Worm (Caenorhabditis elegans) whole organism, mixed stage, embryonic: ENCODE results near the gene F46C5.2.

Experiments
- elt-1 ChIP-seq: sonication (generic microtip); optimal IDR thresholded peaks from 2 replicates; lab custom pipeline; 2017; ENCODE audit warnings: missing genetic modification characterization, mild to moderate bottlenecking, missing compliant biosample characterization, antibody characterized with exemption, moderate library complexity, borderline replicate concordance; ENCODE audit not compliant: insufficient read depth
- nhr-28 ChIP-seq: fragments of 150-350 bp; optimal IDR thresholded peaks from 2 replicates; lab custom pipeline; 2014; ENCODE audit warnings: missing biosample characterization, missing genetic modification characterization
- nhr-76 ChIP-seq: sonication (generic microtip); optimal IDR thresholded peaks from 2 replicates; lab custom pipeline; 2017; ENCODE audit warnings: missing biosample characterization, missing genetic modification characterization
- unc-120 ChIP-seq: sonication (generic microtip); optimal IDR thresholded peaks from 2 replicates; lab custom pipeline; 2017; ENCODE audit warnings: missing genetic modification characterization, missing compliant biosample characterization; ENCODE audit not compliant: poor library complexity, severe bottlenecking
- unc-39 ChIP-seq: fragments of 150-350 bp; optimal IDR thresholded peaks from 2 replicates; lab custom pipeline; 2014; ENCODE audit warnings: missing biosample characterization, missing genetic modification characterization
- unc-62 ChIP-seq: fragments of 150-350 bp; optimal IDR thresholded peaks from 2 replicates; lab custom pipeline; 2014; ENCODE audit warnings: missing biosample characterization, missing genetic modification reagents, missing genetic modification characterization

DNA sequence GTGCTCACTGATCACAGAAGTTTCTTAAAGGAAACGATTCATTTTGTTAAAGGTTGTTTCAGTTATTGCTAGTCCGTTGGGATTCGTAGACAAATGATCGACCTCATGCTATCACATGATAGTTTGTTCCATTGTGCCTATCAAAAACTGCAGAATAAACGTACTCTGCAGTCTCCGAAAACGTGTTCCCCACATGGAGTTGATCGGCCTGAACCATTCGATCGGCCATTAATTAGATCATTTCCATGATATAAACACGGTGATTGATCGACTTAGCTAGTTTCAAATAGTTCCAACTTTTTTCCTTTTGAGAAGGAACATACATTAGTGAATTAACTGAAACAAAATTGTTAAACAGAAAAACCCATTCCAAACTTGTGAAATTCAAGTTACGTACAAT, 6.4 kb downstream of the F46C5.2 start:
- no peak for TF ChIP-seq unc-62 (GFP tag; lab: Kevin White, UChicago)
- no peak for TF ChIP-seq elt-1 (tag; lab: Kevin White, UChicago)
- no peak for TF ChIP-seq unc-120 (tag; lab: Kevin White, UChicago)
- no peak for TF ChIP-seq unc-39 (tag; lab: Kevin White, UChicago)
- TF ChIP-seq nhr-28 (tag; lab: Kevin White, UChicago): no peak
- TF ChIP-seq nhr-76: no peak
